Fruit fly (Drosophila melanogaster) whole organism, wandering third instar larva: Measurements from ENCODE around the gene Mdh1.

ENCODE experiments used
- HLH106 ChIP-seq: fragments of 200-800 bp; optimal IDR thresholded peaks from 3 replicates; lab custom pipeline; 2019; ENCODE audit warnings: missing biosample characterization, mild to moderate bottlenecking, missing genetic modification characterization, moderate library complexity
- Hr78 ChIP-seq: fragments of >200 bp; optimal IDR thresholded peaks from 2 replicates; lab custom pipeline; 2017; ENCODE audit warnings: missing biosample characterization, missing genetic modification characterization
- Jra ChIP-seq: sonication (Bioruptor generic); optimal IDR thresholded peaks from 2 replicates; lab custom pipeline; 2016; ENCODE audit warnings: missing biosample characterization, missing genetic modification characterization
- Myc ChIP-seq: fragments of >200 bp; optimal IDR thresholded peaks from 2 replicates; lab custom pipeline; 2017
- OdsH ChIP-seq: fragments of 200-800 bp; sonication (Bioruptor generic); optimal IDR thresholded peaks from 2 replicates; lab custom pipeline; 2016; ENCODE audit warnings: missing biosample characterization, mild to moderate bottlenecking, missing genetic modification characterization
- Vsx2 ChIP-seq: fragments of 200-300, 225-300 bp; sonication (Bioruptor generic); optimal IDR thresholded peaks from 2 replicates; lab custom pipeline; 2018; ENCODE audit warnings: missing biosample characterization, missing genetic modification characterization; ENCODE audit not compliant: partially characterized antibody
- brk ChIP-seq: fragments of 200-800 bp; sonication (Bioruptor generic); optimal IDR thresholded peaks from 2 replicates; lab custom pipeline; 2016; ENCODE audit warnings: missing biosample characterization, mild to moderate bottlenecking, missing genetic modification characterization
- dsf ChIP-seq: sonication (Bioruptor generic); optimal IDR thresholded peaks from 2 replicates; lab custom pipeline; 2016; ENCODE audit warnings: missing biosample characterization, missing genetic modification characterization, borderline replicate concordance
- ey ChIP-seq: fragments of 200-800 bp; sonication (Bioruptor generic); optimal IDR thresholded peaks from 2 replicates; lab custom pipeline; 2016; ENCODE audit warnings: missing biosample characterization, missing genetic modification characterization
- jim ChIP-seq: fragments of 175-275, 200-325 bp; sonication (Bioruptor generic); optimal IDR thresholded peaks from 2 replicates; lab custom pipeline; 2016; ENCODE audit warnings: missing biosample characterization, mild to moderate bottlenecking, missing genetic modification characterization
- pan ChIP-seq: fragments of >200 bp; optimal IDR thresholded peaks from 2 replicates; lab custom pipeline; 2017
- sage ChIP-seq: fragments of 200-800 bp; sonication (Bioruptor generic); optimal IDR thresholded peaks from 2 replicates; lab custom pipeline; 2016; ENCODE audit warnings: missing biosample characterization, mild to moderate bottlenecking, missing genetic modification characterization

DNA sequence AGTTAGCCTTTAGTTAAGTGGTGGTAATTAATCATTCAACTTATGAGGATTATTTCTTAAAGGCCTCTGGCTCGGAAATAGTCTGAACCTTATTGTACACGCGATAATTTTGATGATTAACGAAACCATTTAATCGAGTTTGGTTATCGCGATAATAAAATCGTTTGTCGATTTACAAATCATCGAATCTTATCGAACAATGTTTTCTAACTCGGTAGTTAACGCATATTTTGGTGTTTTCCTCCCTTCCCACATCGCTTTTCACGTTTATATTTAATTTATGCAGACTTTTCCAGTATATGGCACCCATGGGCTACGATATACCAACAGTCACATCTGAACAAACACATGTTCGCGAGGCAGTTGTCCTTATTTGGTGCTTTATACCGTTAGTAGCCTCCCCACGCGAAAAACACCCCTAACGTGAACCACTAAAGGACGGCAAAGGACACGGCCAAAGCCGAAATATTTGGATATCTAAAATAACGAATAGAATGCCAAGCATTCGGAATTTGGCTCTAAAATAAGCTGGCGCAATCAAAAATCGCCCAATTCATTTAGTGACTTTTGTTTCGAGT is 52.0 kb downstream of the Mdh1 start, which contains the start of gene Frmd5:
- TF ChIP-seq ey = no peak
- no peak for TF ChIP-seq Jra (GFP tag; lab: Kevin White, UChicago)
- no peak for TF ChIP-seq brk (GFP tag; lab: Kevin White, UChicago)
- no peak for TF ChIP-seq HLH106 (tag; lab: Kevin White, UChicago)
- no peak for TF ChIP-seq pan (lab: Kevin White, UChicago)
- no peak for TF ChIP-seq dsf (GFP tag; lab: Kevin White, UChicago)
- TF ChIP-seq Hr78 (GFP tag; lab: Kevin White, UChicago) = no peak
- no peak for TF ChIP-seq Myc (lab: Kevin White, UChicago)
- no peak for TF ChIP-seq jim (GFP tag; lab: Kevin White, UChicago)
- no peak for TF ChIP-seq OdsH (GFP tag; lab: Kevin White, UChicago)
- TF ChIP-seq sage (GFP tag; lab: Kevin White, UChicago) = no peak
- no peak for TF ChIP-seq Vsx2 (GFP tag; lab: Kevin White, UChicago)
